Worm (Caenorhabditis elegans) whole organism, mixed stage, embryonic: ENCODE results near the gene C08F8.3.

Experiments
- drap-1 ChIP-seq: fragments of 200-800 bp; sonication (Bioruptor generic); optimal IDR thresholded peaks from 3 replicates; lab custom pipeline; 2018; ENCODE audit warnings: mild to moderate bottlenecking, missing genetic modification characterization, missing compliant biosample characterization
- lin-13 ChIP-seq: fragments of 150-350 bp; optimal IDR thresholded peaks from 2 replicates; lab custom pipeline; 2014; ENCODE audit warnings: missing biosample characterization, missing genetic modification characterization
- nhr-12 ChIP-seq: fragments of 150-350 bp; optimal IDR thresholded peaks from 2 replicates; lab custom pipeline; 2014; ENCODE audit warnings: missing biosample characterization, missing genetic modification characterization
- nhr-237 ChIP-seq: fragments of 150-350 bp; optimal IDR thresholded peaks from 2 replicates; lab custom pipeline; 2014; ENCODE audit warnings: missing biosample characterization, missing genetic modification characterization
- pha-4 ChIP-seq: fragments of 150-350 bp; optimal IDR thresholded peaks from 2 replicates; lab custom pipeline; 2018; ENCODE audit warnings: missing biosample characterization, missing genetic modification reagents, missing genetic modification characterization
- ztf-11 ChIP-seq: fragments of 150-350 bp; optimal IDR thresholded peaks from 2 replicates; lab custom pipeline; 2014; ENCODE audit warnings: missing biosample characterization, missing genetic modification characterization

- TF ChIP-seq nhr-237 (tag; lab: Kevin White, UChicago) (no peak), ztf-11 (tag; lab: Kevin White, UChicago) (no peak), pha-4 (tag; lab: Kevin White, UChicago) (no peak), lin-13 (no peak), nhr-12 (tag; lab: Kevin White, UChicago) (no peak), drap-1 (GFP tag; lab: Kevin White, UChicago) (no peak)
Observed at ce11 chrIV:11186729-11187128, 31.9 kb downstream of the C08F8.3 start, which contains the start of gene sdz-27.
